Fruit fly (Drosophila melanogaster) Kc167 (cell line): ENCODE measurements around the gene CG42828.

Experiments
- insv ChIP-seq: fragments of >200 bp; optimal IDR thresholded peaks from 3 replicates; lab custom pipeline; 2018; ENCODE audit warnings: missing external identifiers
- psq ChIP-seq: fragments of >200 bp; optimal IDR thresholded peaks from 2 replicates; lab custom pipeline; 2017; ENCODE audit warnings: missing external identifiers

DNA sequence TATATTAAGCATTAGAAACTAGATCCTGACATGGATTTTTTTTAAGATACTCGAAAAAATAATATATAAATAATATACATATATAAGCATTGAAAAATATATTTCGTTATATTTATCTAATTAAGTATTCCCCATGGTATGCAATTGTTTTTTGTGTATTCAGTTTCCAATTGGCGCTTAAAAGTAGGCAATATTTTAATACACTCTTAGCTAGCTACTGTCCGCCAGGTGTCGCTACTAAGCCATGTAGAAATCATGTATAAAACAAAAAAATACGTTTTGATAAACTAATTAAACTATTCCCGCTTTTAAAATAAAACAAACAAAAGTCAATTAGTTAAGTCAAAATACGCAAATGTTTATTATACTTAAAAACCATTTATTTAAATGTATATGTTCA lies 42.2 kb upstream of the CG42828 start:
- TF ChIP-seq psq (lab: Kevin White, UChicago) = no peak
- TF ChIP-seq insv = no peak
